Comparison of ENCODE assay signal across 1 fruit fly cellular context in genomic region chr2L:9168014-9168651, dm6.
TF ChIP-seq lines count a peak whose summit lies in the region.

No protein-coding gene starts in this region.

TF ChIP-seq in whole organism, embryonic, 481 proteins besides CTCF, POLR2A, EP300 and RAD21 (continued from another document and continues in another):
- TF ChIP-seq lola (GFP tag; optimal IDR thresholded peaks at IDR 0.05; lab: Kevin White, UChicago), result peak in 1 of 3 experiments; percentile 49
- TF ChIP-seq CG4282 (GFP tag; optimal IDR thresholded peaks at IDR 0.05; lab: Kevin White, UChicago), result no peak
- peak; percentile 60 for TF ChIP-seq cwo (GFP tag; optimal IDR thresholded peaks at IDR 0.05; lab: Kevin White, UChicago)
- TF ChIP-seq vvl (GFP tag; IDR thresholded peaks at IDR 0.05; lab: Robert Waterston, UW), result peak; percentile 73
- no peak for TF ChIP-seq CG15073 (GFP tag; optimal IDR thresholded peaks at IDR 0.05; lab: Kevin White, UChicago)
- TF ChIP-seq CG8944 (GFP tag; optimal IDR thresholded peaks at IDR 0.05; lab: Kevin White, UChicago), result no peak
- peak; percentile 75 for TF ChIP-seq CG2712 (tag; optimal IDR thresholded peaks at IDR 0.05; lab: Kevin White, UChicago)
- TF ChIP-seq CG11398 (GFP tag; optimal IDR thresholded peaks at IDR 0.05; lab: Kevin White, UChicago), result no peak
- TF ChIP-seq Elba2 (GFP tag; optimal IDR thresholded peaks at IDR 0.05; lab: Kevin White, UChicago), result no peak
- peak; percentile 10 for TF ChIP-seq stwl (tag; optimal IDR thresholded peaks at IDR 0.05; lab: Kevin White, UChicago)
- TF ChIP-seq ci (GFP tag; IDR thresholded peaks at IDR 0.05; lab: Robert Waterston, UW), result peak; percentile 88
- TF ChIP-seq CG9876 (GFP tag; optimal IDR thresholded peaks at IDR 0.05; lab: Kevin White, UChicago), result no peak
- TF ChIP-seq CG12391 (tag; optimal IDR thresholded peaks at IDR 0.05; lab: Kevin White, UChicago), result peak; percentile 74
- peak; percentile 70 for TF ChIP-seq az2 (GFP tag; optimal IDR thresholded peaks at IDR 0.05; lab: Kevin White, UChicago)
- no peak for TF ChIP-seq crc (GFP tag; optimal IDR thresholded peaks at IDR 0.05; lab: Kevin White, UChicago)
- TF ChIP-seq Fer2 (tag; optimal IDR thresholded peaks at IDR 0.05; lab: Kevin White, UChicago), result no peak
- no peak for TF ChIP-seq CG12769 (tag; optimal IDR thresholded peaks at IDR 0.05; lab: Kevin White, UChicago)
- peak; percentile 73 for TF ChIP-seq stc (GFP tag; IDR thresholded peaks at IDR 0.05; lab: Robert Waterston, UW)
- TF ChIP-seq dimm (GFP tag; IDR thresholded peaks at IDR 0.05; lab: Robert Waterston, UW), result no peak; the same call in 1 of the 2 replicates
- peak; percentile 80 for TF ChIP-seq CG10979 (tag; optimal IDR thresholded peaks at IDR 0.05; lab: Kevin White, UChicago)
- TF ChIP-seq rib (GFP tag; IDR thresholded peaks at IDR 0.05; lab: Robert Waterston, UW), result no peak
- peak; percentile 67 for TF ChIP-seq tio (GFP tag; optimal IDR thresholded peaks at IDR 0.05; lab: Kevin White, UChicago)
- no peak for TF ChIP-seq Trl (optimal IDR thresholded peaks at IDR 0.05; lab: Kevin White, UChicago)
- TF ChIP-seq Trl (GFP tag; optimal IDR thresholded peaks at IDR 0.05; lab: Kevin White, UChicago), result peak; percentile 27
- TF ChIP-seq Bgb (GFP tag; IDR thresholded peaks at IDR 0.05; lab: Robert Waterston, UW; ENCODE audit: partially characterized antibody), result no peak
- TF ChIP-seq CG12071 (GFP tag; optimal IDR thresholded peaks at IDR 0.05; lab: Kevin White, UChicago), result peak; percentile 0
- TF ChIP-seq CG17359 (tag; optimal IDR thresholded peaks at IDR 0.05; lab: Kevin White, UChicago), result peak; percentile 80
- peak; percentile 33 for TF ChIP-seq ems (GFP tag; optimal IDR thresholded peaks at IDR 0.05; lab: Kevin White, UChicago)
- peak; percentile 48 for TF ChIP-seq CG17829 (tag; optimal IDR thresholded peaks at IDR 0.05; lab: Kevin White, UChicago)
- TF ChIP-seq Nf-YC (tag; optimal IDR thresholded peaks at IDR 0.05; lab: Kevin White, UChicago), result peak; percentile 19
- TF ChIP-seq Antp (GFP tag; optimal IDR thresholded peaks at IDR 0.05; lab: Kevin White, UChicago), result peak; percentile 9
- TF ChIP-seq Side (GFP tag; optimal IDR thresholded peaks at IDR 0.05; lab: Kevin White, UChicago), result no peak
- TF ChIP-seq CG3163 (GFP tag; optimal IDR thresholded peaks at IDR 0.05; lab: Kevin White, UChicago), result no peak
- TF ChIP-seq Jarid2 (GFP tag; optimal IDR thresholded peaks at IDR 0.05; lab: Kevin White, UChicago), result peak; percentile 44
- no peak for TF ChIP-seq gcm2 (GFP tag; optimal IDR thresholded peaks at IDR 0.05; lab: Kevin White, UChicago)
- peak; percentile 2 for TF ChIP-seq CG8290 (GFP tag; optimal IDR thresholded peaks at IDR 0.05; lab: Kevin White, UChicago)
- TF ChIP-seq CG8290 (tag; optimal IDR thresholded peaks at IDR 0.05; lab: Kevin White, UChicago), result no peak
- peak; percentile 7 for TF ChIP-seq CG12219 (GFP tag; optimal IDR thresholded peaks at IDR 0.05; lab: Kevin White, UChicago)
- TF ChIP-seq D19A (tag; optimal IDR thresholded peaks at IDR 0.05; lab: Kevin White, UChicago), result peak; percentile 50
- peak; percentile 3 for TF ChIP-seq CG11723 (GFP tag; optimal IDR thresholded peaks at IDR 0.05; lab: Kevin White, UChicago)
- TF ChIP-seq Sry-β (GFP tag; optimal IDR thresholded peaks at IDR 0.05; lab: Kevin White, UChicago), result no peak
- TF ChIP-seq Rx (GFP tag; IDR thresholded peaks at IDR 0.05; lab: Robert Waterston, UW), result peak; percentile 44; the same call in 1 of the 2 replicates
- peak; percentile 83 for TF ChIP-seq slbo (GFP tag; IDR thresholded peaks at IDR 0.05; lab: Robert Waterston, UW)
- no peak; the same call in 2 of the 3 replicates for TF ChIP-seq Optix (GFP tag; IDR thresholded peaks at IDR 0.05; lab: Robert Waterston, UW)
- no peak for TF ChIP-seq CG7963 (GFP tag; IDR thresholded peaks at IDR 0.05; lab: Robert Waterston, UW; ENCODE audit: partially characterized antibody)
- no peak for TF ChIP-seq schlank (tag; optimal IDR thresholded peaks at IDR 0.05; lab: Kevin White, UChicago)
- TF ChIP-seq sens-2 (GFP tag; IDR thresholded peaks at IDR 0.05; lab: Robert Waterston, UW), result peak; percentile 62; the same call in 1 of the 2 replicates
- TF ChIP-seq CG42726 (GFP tag; IDR thresholded peaks at IDR 0.05; lab: Robert Waterston, UW; ENCODE audit: partially characterized antibody), result no peak
- TF ChIP-seq CG10462 (GFP tag; optimal IDR thresholded peaks at IDR 0.05; lab: Kevin White, UChicago), result no peak
- 0 out of 2 replicates have a peak, but pooled peaks have one; percentile 26 for TF ChIP-seq Lim3 (GFP tag; IDR thresholded peaks at IDR 0.05; lab: Robert Waterston, UW)
- TF ChIP-seq peb (GFP tag; IDR thresholded peaks at IDR 0.05; lab: Robert Waterston, UW), result peak; percentile 50; the same call in 1 of the 2 replicates
- no peak for TF ChIP-seq cg (GFP tag; optimal IDR thresholded peaks at IDR 0.05; lab: Kevin White, UChicago)
- no peak for TF ChIP-seq inv (GFP tag; IDR thresholded peaks at IDR 0.05; lab: Robert Waterston, UW; ENCODE audit: partially characterized antibody)
- no peak for TF ChIP-seq pfk (GFP tag; optimal IDR thresholded peaks at IDR 0.05; lab: Kevin White, UChicago)
- peak; percentile 63 for TF ChIP-seq CG13775 (GFP tag; optimal IDR thresholded peaks at IDR 0.05; lab: Kevin White, UChicago)
- no peak for TF ChIP-seq CG11456 (GFP tag; IDR thresholded peaks at IDR 0.05; lab: Robert Waterston, UW)
- no peak for TF ChIP-seq CG2129 (GFP tag; IDR thresholded peaks at IDR 0.05; lab: Robert Waterston, UW; ENCODE audit: partially characterized antibody)
- TF ChIP-seq pros (GFP tag; optimal IDR thresholded peaks at IDR 0.05; lab: Kevin White, UChicago), result no peak
- TF ChIP-seq bowl (GFP tag; IDR thresholded peaks at IDR 0.05; lab: Robert Waterston, UW), result peak; percentile 57; the same call in 1 of the 2 replicates
- no peak for TF ChIP-seq CG16813 (GFP tag; IDR thresholded peaks at IDR 0.05; lab: Robert Waterston, UW; ENCODE audit: partially characterized antibody)
- TF ChIP-seq Kr (GFP tag; optimal IDR thresholded peaks at IDR 0.05; lab: Kevin White, UChicago), result no peak
- TF ChIP-seq Doc3 (GFP tag; IDR thresholded peaks at IDR 0.05; lab: Robert Waterston, UW; ENCODE audit: partially characterized antibody), result 0 out of 3 replicates have a peak, but pooled peaks have one; percentile 12
- TF ChIP-seq ap (GFP tag; IDR thresholded peaks at IDR 0.05; lab: Robert Waterston, UW), result peak; percentile 81
- TF ChIP-seq ewg (GFP tag; optimal IDR thresholded peaks at IDR 0.05; lab: Kevin White, UChicago), result peak; percentile 45
- peak; percentile 43; the same call in 1 of the 2 replicates for TF ChIP-seq CG4730 (GFP tag; IDR thresholded peaks at IDR 0.05; lab: Robert Waterston, UW)
- TF ChIP-seq jigr1 (GFP tag; IDR thresholded peaks at IDR 0.05; lab: Robert Waterston, UW), result no peak
- peak; percentile 75 for TF ChIP-seq H2.0 (GFP tag; IDR thresholded peaks at IDR 0.05; lab: Robert Waterston, UW)
- peak; percentile 58 for TF ChIP-seq CG14710 (tag; optimal IDR thresholded peaks at IDR 0.05; lab: Kevin White, UChicago)
- TF ChIP-seq MESR4 (GFP tag; optimal IDR thresholded peaks at IDR 0.05; lab: Kevin White, UChicago), result no peak
- no peak for TF ChIP-seq tll (GFP tag; optimal IDR thresholded peaks at IDR 0.05; lab: Kevin White, UChicago)
- TF ChIP-seq Deaf1 (tag; optimal IDR thresholded peaks at IDR 0.05; lab: Kevin White, UChicago), result peak; percentile 10
- peak; percentile 60 for TF ChIP-seq trem (tag; optimal IDR thresholded peaks at IDR 0.05; lab: Kevin White, UChicago)
- no peak for TF ChIP-seq Lhr (GFP tag; optimal IDR thresholded peaks at IDR 0.05; lab: Kevin White, UChicago)
- no peak for TF ChIP-seq CG9797 (GFP tag; optimal IDR thresholded peaks at IDR 0.05; lab: Kevin White, UChicago)
- no peak for TF ChIP-seq CG6272 (GFP tag; IDR thresholded peaks at IDR 0.05; lab: Robert Waterston, UW)
- peak; percentile 30 for TF ChIP-seq CG13624 (GFP tag; optimal IDR thresholded peaks at IDR 0.05; lab: Kevin White, UChicago)
- TF ChIP-seq bsh (GFP tag; optimal IDR thresholded peaks at IDR 0.05; lab: Kevin White, UChicago), result peak; percentile 11 to 78
- peak; percentile 74 for TF ChIP-seq phol (tag; optimal IDR thresholded peaks at IDR 0.05; lab: Kevin White, UChicago)
- peak; percentile 16 for TF ChIP-seq CG17802 (tag; optimal IDR thresholded peaks at IDR 0.05; lab: Kevin White, UChicago)
- TF ChIP-seq MTF-1 (GFP tag; optimal IDR thresholded peaks at IDR 0.05; lab: Kevin White, UChicago; ENCODE audit: borderline replicate concordance), result peak; percentile 21
- TF ChIP-seq CG15514 (GFP tag; optimal IDR thresholded peaks at IDR 0.05; lab: Kevin White, UChicago), result peak; percentile 50
- TF ChIP-seq dmrt99B (tag; optimal IDR thresholded peaks at IDR 0.05; lab: Kevin White, UChicago), result peak; percentile 82
- TF ChIP-seq TFAM (GFP tag; optimal IDR thresholded peaks at IDR 0.05; lab: Kevin White, UChicago), result no peak
- no peak for TF ChIP-seq klu (GFP tag; IDR thresholded peaks at IDR 0.05; lab: Robert Waterston, UW)
- peak; percentile 10 for TF ChIP-seq Ets97D (GFP tag; optimal IDR thresholded peaks at IDR 0.05; lab: Kevin White, UChicago)
- no peak for TF ChIP-seq CG17912 (GFP tag; optimal IDR thresholded peaks at IDR 0.05; lab: Kevin White, UChicago)
- no peak for TF ChIP-seq Dp (GFP tag; optimal IDR thresholded peaks at IDR 0.05; lab: Kevin White, UChicago)
- no peak for TF ChIP-seq grn (GFP tag; optimal IDR thresholded peaks at IDR 0.05; lab: Kevin White, UChicago)
- TF ChIP-seq pum (GFP tag; optimal IDR thresholded peaks at IDR 0.05; lab: Kevin White, UChicago), result no peak
- no peak for TF ChIP-seq wek (GFP tag; optimal IDR thresholded peaks at IDR 0.05; lab: Kevin White, UChicago)
- TF ChIP-seq repo (GFP tag; optimal IDR thresholded peaks at IDR 0.05; lab: Kevin White, UChicago), result peak; percentile 9
- TF ChIP-seq lab (GFP tag; optimal IDR thresholded peaks at IDR 0.05; lab: Kevin White, UChicago), result peak; percentile 80
- peak; percentile 82 for TF ChIP-seq otp (GFP tag; IDR thresholded peaks at IDR 0.05; lab: Robert Waterston, UW)
- no peak for TF ChIP-seq CG6791 (GFP tag; IDR thresholded peaks at IDR 0.05; lab: Robert Waterston, UW; ENCODE audit: partially characterized antibody)
- no peak for TF ChIP-seq Neu2 (GFP tag; optimal IDR thresholded peaks at IDR 0.05; lab: Kevin White, UChicago; ENCODE audit: borderline replicate concordance)
- peak; percentile 68 for TF ChIP-seq CG5245 (GFP tag; optimal IDR thresholded peaks at IDR 0.05; lab: Kevin White, UChicago)
- no peak for TF ChIP-seq CG10565 (GFP tag; optimal IDR thresholded peaks at IDR 0.05; lab: Kevin White, UChicago)
- peak; percentile 90 for TF ChIP-seq Xrp1 (GFP tag; IDR thresholded peaks at IDR 0.05; lab: Robert Waterston, UW)
- TF ChIP-seq CG30403 (GFP tag; optimal IDR thresholded peaks at IDR 0.05; lab: Kevin White, UChicago), result peak; percentile 67
- no peak for TF ChIP-seq p53 (GFP tag; optimal IDR thresholded peaks at IDR 0.05; lab: Kevin White, UChicago)
- TF ChIP-seq Hey (tag; optimal IDR thresholded peaks at IDR 0.05; lab: Kevin White, UChicago), result no peak
- no peak for TF ChIP-seq fd64A (GFP tag; optimal IDR thresholded peaks at IDR 0.05; lab: Kevin White, UChicago)
- TF ChIP-seq CG3407 (GFP tag; optimal IDR thresholded peaks at IDR 0.05; lab: Kevin White, UChicago), result peak; percentile 50
- no peak for TF ChIP-seq yki (optimal IDR thresholded peaks at IDR 0.05; lab: Kevin White, UChicago)
- no peak for TF ChIP-seq crp (GFP tag; optimal IDR thresholded peaks at IDR 0.05; lab: Kevin White, UChicago)
- TF ChIP-seq emc (GFP tag; optimal IDR thresholded peaks at IDR 0.05; lab: Kevin White, UChicago), result no peak
- peak; percentile 89 for TF ChIP-seq lbe (GFP tag; optimal IDR thresholded peaks at IDR 0.05; lab: Kevin White, UChicago)
- TF ChIP-seq cato (GFP tag; optimal IDR thresholded peaks at IDR 0.05; lab: Kevin White, UChicago; ENCODE audit: borderline replicate concordance), result peak; percentile 45
- peak; percentile 58; the same call in 2 of the 3 replicates for TF ChIP-seq Dbx (GFP tag; IDR thresholded peaks at IDR 0.05; lab: Robert Waterston, UW)
- peak; percentile 7 for TF ChIP-seq Bteb2 (GFP tag; optimal IDR thresholded peaks at IDR 0.05; lab: Kevin White, UChicago)
- peak; percentile 36 for TF ChIP-seq CG12104 (GFP tag; optimal IDR thresholded peaks at IDR 0.05; lab: Kevin White, UChicago)
- TF ChIP-seq ab (GFP tag; optimal IDR thresholded peaks at IDR 0.05; lab: Kevin White, UChicago), result no peak
- TF ChIP-seq nom (GFP tag; optimal IDR thresholded peaks at IDR 0.05; lab: Kevin White, UChicago), result peak; percentile 66
- TF ChIP-seq Sry-δ (GFP tag; optimal IDR thresholded peaks at IDR 0.05; lab: Kevin White, UChicago), result no peak
- TF ChIP-seq CG4617 (GFP tag; optimal IDR thresholded peaks at IDR 0.05; lab: Kevin White, UChicago; ENCODE audit: borderline replicate concordance), result peak; percentile 18
- TF ChIP-seq amos (GFP tag; IDR thresholded peaks at IDR 0.05; lab: Robert Waterston, UW; ENCODE audit: partially characterized antibody), result no peak
- TF ChIP-seq twi (tag; optimal IDR thresholded peaks at IDR 0.05; lab: Kevin White, UChicago), result no peak
- TF ChIP-seq bigmax (GFP tag; optimal IDR thresholded peaks at IDR 0.05; lab: Kevin White, UChicago), result no peak
- peak; percentile 9 for TF ChIP-seq CG1792 (GFP tag; optimal IDR thresholded peaks at IDR 0.05; lab: Kevin White, UChicago)
- no peak for TF ChIP-seq CG1832 (GFP tag; optimal IDR thresholded peaks at IDR 0.05; lab: Kevin White, UChicago)
- no peak for TF ChIP-seq tna (GFP tag; IDR thresholded peaks at IDR 0.05; lab: Robert Waterston, UW; ENCODE audit: partially characterized antibody)
- no peak for TF ChIP-seq lov (optimal IDR thresholded peaks at IDR 0.05; lab: Kevin White, UChicago)
- TF ChIP-seq lov (GFP tag; IDR thresholded peaks at IDR 0.05; lab: Robert Waterston, UW), result 0 out of 3 replicates have a peak, but pooled peaks have one; percentile 57
- peak; percentile 22 for TF ChIP-seq CG6765 (GFP tag; optimal IDR thresholded peaks at IDR 0.05; lab: Kevin White, UChicago)
- TF ChIP-seq CG2875 (GFP tag; optimal IDR thresholded peaks at IDR 0.05; lab: Kevin White, UChicago), result peak; percentile 55
- no peak for TF ChIP-seq Myb (GFP tag; optimal IDR thresholded peaks at IDR 0.05; lab: Kevin White, UChicago)
- TF ChIP-seq CG7372 (GFP tag; IDR thresholded peaks at IDR 0.05; lab: Robert Waterston, UW), result peak; percentile 60
- peak; percentile 38; the same call in 1 of the 2 replicates for TF ChIP-seq Nf-YA (GFP tag; IDR thresholded peaks at IDR 0.05; lab: Robert Waterston, UW)
- 0 out of 3 replicates have a peak, but pooled peaks have one; percentile 10 for TF ChIP-seq z (GFP tag; IDR thresholded peaks at IDR 0.05; lab: Robert Waterston, UW)
- peak; percentile 68 for TF ChIP-seq Oli (tag; optimal IDR thresholded peaks at IDR 0.05; lab: Kevin White, UChicago)
